Fruit fly (Drosophila melanogaster) whole organism, embryonic: ENCODE results near the gene RpS25.

Experiments
- Atf3 ChIP-seq: fragments of 200-800 bp; sonication (Bioruptor generic); optimal IDR thresholded peaks from 3 replicates; lab custom pipeline; 2016; ENCODE audit warnings: missing biosample characterization, missing genetic modification characterization
- B-H2 ChIP-seq: fragments of 200-800 bp; sonication (Bioruptor generic); optimal IDR thresholded peaks from 2 replicates; lab custom pipeline; 2018; ENCODE audit warnings: missing biosample characterization, mild to moderate bottlenecking, missing genetic modification characterization
- CG10267 ChIP-seq: fragments of 200-800 bp; sonication (Bioruptor generic); optimal IDR thresholded peaks from 2 replicates; lab custom pipeline; 2018; ENCODE audit warnings: missing biosample characterization, mild to moderate bottlenecking, missing genetic modification characterization, moderate library complexity
- CG10366 ChIP-seq: fragments of 200-800 bp; sonication (Bioruptor generic); IDR thresholded peaks from 2 replicates; pipeline ENCODE4 v1.3.6; 2022; ENCODE audit warnings: missing biosample characterization, missing genetic modification characterization
- CG10979 ChIP-seq: fragments of 200-800 bp; sonication (Bioruptor generic); optimal IDR thresholded peaks from 2 replicates; lab custom pipeline; 2018; ENCODE audit warnings: missing biosample characterization, mild to moderate bottlenecking, missing genetic modification characterization, moderate library complexity
- CG11398 ChIP-seq: fragments of 200-800 bp; sonication (Bioruptor generic); optimal IDR thresholded peaks from 2 replicates; lab custom pipeline; 2016; ENCODE audit warnings: missing biosample characterization, missing genetic modification characterization
- CG11504 ChIP-seq: fragments of 200-800 bp; sonication (Bioruptor generic); optimal IDR thresholded peaks from 3 replicates; lab custom pipeline; 2019; ENCODE audit warnings: missing biosample characterization, mild to moderate bottlenecking, missing genetic modification characterization, moderate library complexity
- CG12659 ChIP-seq: fragments of 200-800 bp; sonication (Bioruptor generic); optimal IDR thresholded peaks from 3 replicates; lab custom pipeline; 2017; ENCODE audit warnings: mild to moderate bottlenecking, missing biosample characterization, missing genetic modification reagents, missing genetic modification characterization
- CG14710 ChIP-seq: fragments of 200-800 bp; sonication (Bioruptor generic); optimal IDR thresholded peaks from 3 replicates; lab custom pipeline; 2019; ENCODE audit warnings: missing biosample characterization, mild to moderate bottlenecking, missing genetic modification characterization, moderate library complexity
- CG17385 ChIP-seq: fragments of 200-800 bp; sonication (Bioruptor generic); optimal IDR thresholded peaks from 3 replicates; lab custom pipeline; 2018; ENCODE audit warnings: missing biosample characterization, mild to moderate bottlenecking, missing genetic modification characterization
- CG17912 ChIP-seq: fragments of 200-800 bp; sonication (Bioruptor generic); optimal IDR thresholded peaks from 2 replicates; lab custom pipeline; 2018; ENCODE audit warnings: missing biosample characterization, mild to moderate bottlenecking, missing genetic modification characterization
- CG18599 ChIP-seq: fragments of 200-800 bp; sonication (Bioruptor generic); optimal IDR thresholded peaks from 3 replicates; lab custom pipeline; 2017; ENCODE audit warnings: missing biosample characterization, missing genetic modification characterization, mild to moderate bottlenecking, moderate library complexity, missing genetic modification reagents
- CG18619 ChIP-seq: fragments of 200-800 bp; sonication (Bioruptor generic); optimal IDR thresholded peaks from 3 replicates; lab custom pipeline; 2017; ENCODE audit warnings: missing biosample characterization, mild to moderate bottlenecking, missing genetic modification characterization
- CG30020 ChIP-seq: fragments of 200-800 bp; optimal IDR thresholded peaks from 2 replicates; lab custom pipeline; 2019; ENCODE audit warnings: missing biosample characterization, mild to moderate bottlenecking, missing genetic modification characterization, moderate library complexity
- CG3281 ChIP-seq: fragments of 200-800 bp; sonication (Bioruptor generic); optimal IDR thresholded peaks from 3 replicates; lab custom pipeline; 2017; ENCODE audit warnings: missing biosample characterization, mild to moderate bottlenecking, missing genetic modification characterization
- CG33213 ChIP-seq: fragments of 200-800 bp; sonication (Bioruptor generic); optimal IDR thresholded peaks from 3 replicates; lab custom pipeline; 2016; ENCODE audit warnings: missing biosample characterization, missing genetic modification characterization
- CG3407 ChIP-seq: fragments of 200-800 bp; sonication (Bioruptor generic); optimal IDR thresholded peaks from 2 replicates; lab custom pipeline; 2018; ENCODE audit warnings: missing biosample characterization, mild to moderate bottlenecking, missing genetic modification characterization
- CG4854 ChIP-seq: fragments of 200-800 bp; sonication (Bioruptor generic); optimal IDR thresholded peaks from 2 replicates; lab custom pipeline; 2016; ENCODE audit warnings: missing biosample characterization, missing genetic modification characterization, inconsistent platforms
- CG6654 ChIP-seq: fragments of 200-800 bp; sonication (Bioruptor generic); optimal IDR thresholded peaks from 2 replicates; lab custom pipeline; 2017; ENCODE audit warnings: missing biosample characterization, mild to moderate bottlenecking, missing genetic modification characterization
- CG6689 ChIP-seq: fragments of 200-800 bp; sonication (Bioruptor generic); IDR thresholded peaks from 2 replicates; pipeline ENCODE4 v1.3.6; 2022; ENCODE audit warnings: missing biosample characterization, missing genetic modification characterization
- CoRest ChIP-seq: fragments of 200-800 bp; sonication (Bioruptor generic); optimal IDR thresholded peaks from 3 replicates; lab custom pipeline; 2018; ENCODE audit warnings: missing biosample characterization, mild to moderate bottlenecking, missing genetic modification characterization, moderate library complexity
- Dll ChIP-seq: fragments of 200-800 bp; sonication (Bioruptor generic); IDR thresholded peaks from 4 replicates; pipeline ENCODE4 v1.3.6; 2022; ENCODE audit warnings: missing biosample characterization, missing genetic modification characterization; ENCODE audit not compliant: partially characterized antibody
- Ets97D ChIP-seq: fragments of 200-800 bp; sonication (Bioruptor generic); optimal IDR thresholded peaks from 3 replicates; lab custom pipeline; 2016; ENCODE audit warnings: missing biosample characterization, missing genetic modification characterization
- H15 ChIP-seq: fragments of 200-800 bp; sonication (Bioruptor generic); IDR thresholded peaks from 3 replicates; pipeline ENCODE4 v1.3.6; 2022; ENCODE audit warnings: missing biosample characterization, missing genetic modification characterization
- HmgZ ChIP-seq: fragments of 200-800 bp; sonication (Bioruptor generic); optimal IDR thresholded peaks from 2 replicates; lab custom pipeline; 2018; ENCODE audit warnings: missing biosample characterization, mild to moderate bottlenecking, missing genetic modification characterization
- MESR4 ChIP-seq: fragments of 200-800 bp; sonication (Bioruptor generic); optimal IDR thresholded peaks from 2 replicates; lab custom pipeline; 2018; ENCODE audit warnings: missing biosample characterization, mild to moderate bottlenecking, missing genetic modification characterization, moderate library complexity
- Max ChIP-seq: fragments of 200-800 bp; sonication (Bioruptor generic); optimal IDR thresholded peaks from 2 replicates; lab custom pipeline; 2016; ENCODE audit warnings: missing biosample characterization, mild to moderate bottlenecking, missing genetic modification characterization
- Oaz ChIP-seq: fragments of 200-800 bp; sonication (Bioruptor generic); IDR thresholded peaks from 2 replicates; pipeline ENCODE4 v1.3.6; 2022; ENCODE audit warnings: missing biosample characterization, missing genetic modification characterization
- PHDP ChIP-seq: fragments of 200-800 bp; sonication (Bioruptor generic); optimal IDR thresholded peaks from 3 replicates; lab custom pipeline; 2018; ENCODE audit warnings: missing biosample characterization, mild to moderate bottlenecking, missing genetic modification characterization, moderate library complexity
- Sin3A ChIP-seq: fragments of >200 bp; optimal IDR thresholded peaks from 2 replicates; lab custom pipeline; 2018
- Taf1 ChIP-seq: fragments of 200-800 bp; sonication (Bioruptor generic); IDR thresholded peaks from 2 replicates; pipeline ENCODE4 v1.3.6; 2022; ENCODE audit warnings: missing biosample characterization, missing genetic modification characterization
- amos ChIP-seq: fragments of 200-800 bp; sonication (Bioruptor generic); IDR thresholded peaks from 2 replicates; pipeline ENCODE4 v1.3.6; 2022; ENCODE audit warnings: missing biosample characterization, missing genetic modification characterization; ENCODE audit not compliant: partially characterized antibody
- bbx ChIP-seq: fragments of 200-800 bp; sonication (Bioruptor generic); IDR thresholded peaks from 2 replicates; pipeline ENCODE4 v1.3.6; 2022; ENCODE audit warnings: missing biosample characterization, missing genetic modification characterization; ENCODE audit not compliant: partially characterized antibody
- chm ChIP-seq: fragments of 200-800 bp; sonication (Bioruptor generic); IDR thresholded peaks from 2 replicates; pipeline ENCODE4 v1.3.6; 2022; ENCODE audit warnings: missing biosample characterization, missing genetic modification characterization
- ci ChIP-seq: fragments of 200-800 bp; sonication (Bioruptor generic); IDR thresholded peaks from 3 replicates; pipeline ENCODE4 v1.3.6; 2022; ENCODE audit warnings: missing biosample characterization, missing genetic modification characterization
- croc ChIP-seq: fragments of 200-800 bp; sonication (Bioruptor generic); conservative IDR thresholded peaks from 3 replicates; pipeline ENCODE4 v1.3.6; 2022; ENCODE audit warnings: missing biosample characterization, missing genetic modification characterization
- crol ChIP-seq: fragments of 200-800 bp; sonication (Bioruptor generic); IDR thresholded peaks from 2 replicates; pipeline ENCODE4 v1.3.6; 2022; ENCODE audit warnings: missing biosample characterization, missing genetic modification characterization
- dan ChIP-seq: fragments of 200-800 bp; sonication (Bioruptor generic); IDR thresholded peaks from 2 replicates; pipeline ENCODE4 v1.3.6; 2022; ENCODE audit warnings: missing biosample characterization, missing genetic modification characterization
- dpn ChIP-seq, 2 experiments: fragments of 200-800 bp; sonication (Bioruptor generic); optimal IDR thresholded peaks; 3 replicates each; lab custom pipeline; 2016; ENCODE audit warnings: missing biosample characterization in 2 of 2, missing genetic modification characterization in 2 of 2
- ftz-f1 ChIP-seq: fragments of 200-800 bp; sonication (Bioruptor generic); optimal IDR thresholded peaks from 2 replicates; lab custom pipeline; 2016; ENCODE audit warnings: missing biosample characterization, missing genetic modification characterization
- ham ChIP-seq: fragments of 200-800 bp; sonication (Bioruptor generic); IDR thresholded peaks from 2 replicates; pipeline ENCODE4 v1.3.6; 2022; ENCODE audit warnings: missing biosample characterization, missing genetic modification characterization
- hth ChIP-seq: fragments of >200 bp; optimal IDR thresholded peaks from 2 replicates; lab custom pipeline; 2017; ENCODE audit warnings: inconsistent platforms
- kah ChIP-seq: fragments of 200-800 bp; sonication (Bioruptor generic); optimal IDR thresholded peaks from 2 replicates; lab custom pipeline; 2018; ENCODE audit warnings: missing biosample characterization, mild to moderate bottlenecking, missing genetic modification characterization
- lbe ChIP-seq: fragments of 200-800 bp; sonication (Bioruptor generic); optimal IDR thresholded peaks from 2 replicates; lab custom pipeline; 2016; ENCODE audit warnings: missing biosample characterization, mild to moderate bottlenecking, missing genetic modification characterization
- nmo ChIP-seq: fragments of 200-800 bp; sonication (Bioruptor generic); optimal IDR thresholded peaks from 2 replicates; lab custom pipeline; 2018; ENCODE audit warnings: missing biosample characterization, mild to moderate bottlenecking, missing genetic modification characterization, moderate library complexity
- ranshi ChIP-seq: fragments of 200-800 bp; sonication (Bioruptor generic); IDR thresholded peaks from 2 replicates; pipeline ENCODE4 v1.3.6; 2022; ENCODE audit warnings: missing biosample characterization, missing genetic modification characterization
- seq ChIP-seq: fragments of 200-800 bp; sonication (Bioruptor generic); IDR thresholded peaks from 2 replicates; pipeline ENCODE4 v1.3.6; 2022; ENCODE audit warnings: missing biosample characterization, missing genetic modification characterization
- sqz ChIP-seq: fragments of 200-800 bp; sonication (Bioruptor generic); optimal IDR thresholded peaks from 3 replicates; lab custom pipeline; 2018; ENCODE audit warnings: missing biosample characterization, mild to moderate bottlenecking, missing genetic modification characterization
- ssp ChIP-seq: fragments of 200-800 bp; sonication (Bioruptor generic); IDR thresholded peaks from 2 replicates; pipeline ENCODE4 v1.3.6; 2022; ENCODE audit warnings: missing biosample characterization, missing genetic modification characterization
- stwl ChIP-seq: fragments of 200-800 bp; sonication (Bioruptor generic); optimal IDR thresholded peaks from 3 replicates; lab custom pipeline; 2018; ENCODE audit warnings: missing biosample characterization, mild to moderate bottlenecking, missing genetic modification characterization, moderate library complexity
- tgo ChIP-seq: fragments of 200-800 bp; sonication (Bioruptor generic); IDR thresholded peaks from 3 replicates; pipeline ENCODE4 v1.3.6; 2022; ENCODE audit warnings: missing biosample characterization, missing genetic modification characterization
- vvl ChIP-seq: fragments of 200-800 bp; sonication (Bioruptor generic); IDR thresholded peaks from 2 replicates; pipeline ENCODE4 v1.3.6; 2022; ENCODE audit warnings: missing biosample characterization, missing genetic modification characterization

The RpS25 gene

dm6 chr3R:11219883-11220282, 3.8 kb upstream of the RpS25 start, which contains the start of gene CG6689:
TSS of gene CG6689 (minus strand) at chr3R:11220064.
- peak; percentile 64 for TF ChIP-seq HmgZ (tag; lab: Kevin White, UChicago)
- peak; percentile 78 for TF ChIP-seq vvl (GFP tag; lab: Robert Waterston, UW)
- no peak for TF ChIP-seq seq (GFP tag; lab: Robert Waterston, UW)
- TF ChIP-seq Oaz, result no peak
- TF ChIP-seq MESR4 (GFP tag; lab: Kevin White, UChicago), result peak; percentile 87
- peak; percentile 42 for TF ChIP-seq Sin3A (lab: Kevin White, UChicago)
- no peak for TF ChIP-seq CG3281
- TF ChIP-seq CG18619 (GFP tag; lab: Kevin White, UChicago), result no peak
- TF ChIP-seq stwl (tag; lab: Kevin White, UChicago), result peak; percentile 40
- TF ChIP-seq chm (GFP tag; lab: Robert Waterston, UW), result no peak
- TF ChIP-seq nmo, result peak; percentile 19
- no peak for TF ChIP-seq hth (lab: Kevin White, UChicago)
- peak; percentile 77 for TF ChIP-seq ftz-f1
- peak; percentile 21 for TF ChIP-seq CoRest (tag; lab: Kevin White, UChicago)
- TF ChIP-seq CG4854 (GFP tag; lab: Kevin White, UChicago), result peak; percentile 1
- no peak for TF ChIP-seq tgo (GFP tag; lab: Robert Waterston, UW)
- TF ChIP-seq Atf3 (GFP tag; lab: Kevin White, UChicago), result peak; percentile 10
- TF ChIP-seq ham (GFP tag; lab: Robert Waterston, UW), result no peak
- no peak for TF ChIP-seq CG6654 (GFP tag; lab: Kevin White, UChicago)
- no peak for TF ChIP-seq H15
- TF ChIP-seq dan (GFP tag; lab: Robert Waterston, UW), result no peak
- TF ChIP-seq CG30020 (tag; lab: Kevin White, UChicago), result peak; percentile 28
- TF ChIP-seq dpn (GFP tag; optimal IDR thresholded peaks at IDR 0.05; lab: Kevin White, UChicago), result no peak
- peak; percentile 55 for TF ChIP-seq CG12659 (GFP tag; lab: Kevin White, UChicago)
- no peak for TF ChIP-seq kah
- peak; percentile 15 for TF ChIP-seq B-H2 (GFP tag; lab: Kevin White, UChicago)
- no peak for TF ChIP-seq bbx (GFP tag; lab: Robert Waterston, UW)
- peak; percentile 79 for TF ChIP-seq ssp (GFP tag; lab: Robert Waterston, UW)
- no peak for TF ChIP-seq crol (GFP tag; lab: Robert Waterston, UW)
- TF ChIP-seq CG10979 (tag; lab: Kevin White, UChicago), result no peak
- no peak for TF ChIP-seq CG3407 (GFP tag; lab: Kevin White, UChicago)
- TF ChIP-seq CG17912 (GFP tag; lab: Kevin White, UChicago), result no peak
- TF ChIP-seq CG17385, result no peak
- no peak for TF ChIP-seq Taf1 (GFP tag; lab: Robert Waterston, UW)
- no peak for TF ChIP-seq CG11504 (tag; lab: Kevin White, UChicago)
- no peak for TF ChIP-seq ranshi (GFP tag; lab: Robert Waterston, UW)
- TF ChIP-seq amos (GFP tag; lab: Robert Waterston, UW), result no peak
- peak; percentile 37 for TF ChIP-seq Ets97D (GFP tag; lab: Kevin White, UChicago)
- no peak for TF ChIP-seq CG10366
- no peak for TF ChIP-seq croc (GFP tag; lab: Robert Waterston, UW)
- no peak for TF ChIP-seq sqz (GFP tag; lab: Kevin White, UChicago)
- TF ChIP-seq CG18599 (GFP tag; lab: Kevin White, UChicago), result no peak
- TF ChIP-seq Dll, result no peak
- TF ChIP-seq CG6689 (GFP tag; lab: Robert Waterston, UW), result peak; percentile 100
- TF ChIP-seq Max (GFP tag; lab: Kevin White, UChicago), result no peak
- peak; percentile 9 for TF ChIP-seq CG10267
- peak; percentile 47 for TF ChIP-seq CG14710 (tag; lab: Kevin White, UChicago)
- TF ChIP-seq CG33213 (GFP tag; lab: Kevin White, UChicago), result peak; percentile 9
- no peak for TF ChIP-seq CG11398 (GFP tag; lab: Kevin White, UChicago)
- TF ChIP-seq ci (GFP tag; lab: Robert Waterston, UW), result peak; percentile 66; the same call in 1 of the 3 replicates
- no peak for TF ChIP-seq lbe (GFP tag; lab: Kevin White, UChicago)
- TF ChIP-seq PHDP (tag; lab: Kevin White, UChicago), result no peak
